Worm (Caenorhabditis elegans) whole organism, L4 larva: ENCODE results near the gene egl-46.

Source experiments
- R02D3.7 ChIP-seq: fragments of 150-350 bp; sonication (generic microtip); optimal IDR thresholded peaks from 3 replicates; lab custom pipeline; 2014; ENCODE audit warnings: missing biosample characterization, missing genetic modification characterization
- aha-1 ChIP-seq: fragments of 150-350 bp; peaks from one replicate; lab custom pipeline; 2014; ENCODE audit warnings: missing biosample characterization, missing genetic modification characterization
- nhr-11 ChIP-seq: fragments of 150-350 bp; optimal IDR thresholded peaks from 2 replicates; lab custom pipeline; 2014; ENCODE audit warnings: missing biosample characterization, missing genetic modification characterization
- nhr-48 ChIP-seq: sonication (generic microtip); optimal IDR thresholded peaks from 2 replicates; lab custom pipeline; 2016; ENCODE audit warnings: mild to moderate bottlenecking, missing genetic modification characterization, missing compliant biosample characterization
- saeg-2 ChIP-seq: fragments of 200-800 bp; sonication (Bioruptor generic); IDR thresholded peaks from 2 replicates; pipeline ENCODE4 v1.3.6; 2022; ENCODE audit warnings: missing genetic modification reagents, missing genetic modification characterization, missing compliant biosample characterization
- unc-39 ChIP-seq: sonication (generic microtip); optimal IDR thresholded peaks from 2 replicates; lab custom pipeline; 2017; ENCODE audit warnings: missing biosample characterization, missing genetic modification characterization
- ztf-11 ChIP-seq: fragments of 150-350 bp; optimal IDR thresholded peaks from 2 replicates; lab custom pipeline; 2014; ENCODE audit warnings: missing biosample characterization, missing genetic modification characterization

egl-46 gene

DNA sequence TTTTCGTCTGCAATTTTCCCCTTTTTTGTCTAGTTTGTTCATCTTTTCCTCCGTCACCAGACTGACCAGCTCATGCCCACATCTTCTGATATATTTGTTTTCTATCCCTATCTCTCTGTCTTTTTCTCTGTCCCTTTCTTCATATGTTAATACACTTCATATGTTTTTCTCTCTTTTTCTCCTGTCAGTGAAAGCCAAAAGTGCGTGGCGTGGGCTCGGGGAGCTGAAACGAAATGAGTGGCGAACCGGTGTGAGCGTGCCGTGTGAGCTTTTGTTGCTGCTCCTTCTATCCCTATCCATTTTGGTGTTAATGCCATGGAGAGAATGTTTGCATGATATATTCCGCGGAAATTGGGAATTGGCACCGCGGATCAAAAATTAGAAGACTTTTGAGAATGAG lies 49.5 kb downstream of the egl-46 start:
- TF ChIP-seq saeg-2 (GFP tag; lab: Robert Waterston, UW) (no peak), aha-1 (tag; lab: Kevin White, UChicago) (peak; percentile 83), ztf-11 (no peak)

DNA sequence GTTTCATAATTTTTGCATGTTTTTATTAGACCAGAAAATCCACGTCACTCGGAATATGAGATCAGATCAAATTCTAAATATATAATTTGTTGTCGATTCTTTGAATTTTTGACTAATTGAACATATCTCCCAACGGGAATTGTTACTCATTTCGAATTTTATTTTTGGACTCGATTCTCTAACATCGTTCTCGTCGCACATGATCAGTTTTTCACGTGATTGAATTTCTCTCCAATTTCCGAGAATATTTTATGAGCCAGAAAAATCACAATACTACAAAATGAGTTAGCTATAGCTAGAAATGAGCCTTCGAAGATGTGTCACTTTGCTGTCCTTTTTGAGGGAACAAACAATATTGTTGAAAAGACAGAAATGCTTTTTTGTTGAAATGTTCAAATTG lies 50.6 kb downstream of the egl-46 start:
- TF ChIP-seq R02D3.7 (tag; lab: Kevin White, UChicago) = no peak
- no peak for TF ChIP-seq unc-39 (tag; lab: Kevin White, UChicago)
- peak; percentile 63 for TF ChIP-seq nhr-11 (tag; lab: Kevin White, UChicago)
- TF ChIP-seq nhr-48 (tag; lab: Kevin White, UChicago) = peak; percentile 28
